Fruit fly (Drosophila melanogaster): Measurements from ENCODE around the gene GstD6.

DNA sequence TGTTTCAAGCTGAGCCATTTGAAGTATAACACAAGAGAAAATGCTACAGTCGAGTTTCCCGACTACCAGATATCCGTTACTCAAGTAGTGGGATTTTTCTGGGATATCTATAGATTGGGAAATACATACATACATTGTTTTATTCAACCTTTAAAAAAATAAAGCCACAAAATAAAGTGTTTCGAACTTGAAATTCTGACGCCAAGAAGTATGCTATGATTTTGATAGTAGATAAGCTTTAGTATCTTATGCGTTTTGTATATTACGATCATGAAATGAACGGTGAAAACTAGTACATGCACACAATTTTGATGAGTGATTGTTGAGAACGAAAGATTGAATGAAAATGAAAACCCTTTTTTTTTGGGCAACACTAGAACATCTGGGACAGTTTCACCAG is 13.4 kb upstream of the GstD6 start:
- TF ChIP-seq insv (GFP tag; optimal IDR thresholded peaks at IDR 0.05) (no peak), usp (GFP tag; optimal IDR thresholded peaks at IDR 0.05) (no peak), hkb (optimal IDR thresholded peaks at IDR 0.05) (no peak), hkb (GFP tag; IDR thresholded peaks at IDR 0.05) (no peak), Lhr (GFP tag; optimal IDR thresholded peaks at IDR 0.05) (no peak), CG33213 (GFP tag; optimal IDR thresholded peaks at IDR 0.05) (no peak), YL-1 (GFP tag; optimal IDR thresholded peaks at IDR 0.05) (no peak), Gug (GFP tag; IDR thresholded peaks at IDR 0.05) (no peak)
